Worm (Caenorhabditis elegans): ENCODE measurements around the gene C29F7.1.
A peak's percentile ranks its signal among the peaks of the same experiment; 100 is the strongest.

The C29F7.1 gene

ce11 chrX:13362486-13362885 is 47.2 kb upstream of the C29F7.1 start, which contains the start of gene C49F8.15:
Gene C49F8.15, minus strand, starts transcription at chrX:13362586.
- TF ChIP-seq pha-4 (GFP tag; IDR thresholded peaks at IDR 0.05) (no peak), pha-4 (tag; optimal IDR thresholded peaks at IDR 0.05) (no peak), ama-1 (optimal IDR thresholded peaks at IDR 0.05) (no peak), jun-1 (tag; optimal IDR thresholded peaks at IDR 0.05) (no peak)

- TF ChIP-seq dpl-1 (GFP tag; optimal IDR thresholded peaks at IDR 0.05): no peak
- no peak for TF ChIP-seq unc-39 (tag; optimal IDR thresholded peaks at IDR 0.05)
- TF ChIP-seq fkh-10 (GFP tag; optimal IDR thresholded peaks at IDR 0.05): peak; percentile 14
These were observed 44.8 kb upstream of the C29F7.1 start, which contains the start of gene C49F8.1 for ce11 chrX:13364897-13365296. Gene C49F8.1, minus strand, starts transcription at chrX:13364997.

ce11 chrX:13366955-13367354 is 42.8 kb upstream of the C29F7.1 start:
- no peak for TF ChIP-seq nhr-77 (tag; optimal IDR thresholded peaks at IDR 0.05)
- no peak for TF ChIP-seq ztf-7 (tag; optimal IDR thresholded peaks at IDR 0.05)
- TF ChIP-seq F49E8.2 (tag; optimal IDR thresholded peaks at IDR 0.05; ENCODE audit: borderline replicate concordance): no peak
- TF ChIP-seq mdl-1 (tag; optimal IDR thresholded peaks at IDR 0.05): peak in 1 of 2 experiments; percentile 21
- no peak for TF ChIP-seq ZK546.5 (tag; optimal IDR thresholded peaks at IDR 0.05)
- TF ChIP-seq D1046.2 (GFP tag; IDR thresholded peaks at IDR 0.05): no peak
- no peak for TF ChIP-seq lsy-2 (tag; optimal IDR thresholded peaks at IDR 0.05)
- no peak for TF ChIP-seq spr-1 (tag; optimal IDR thresholded peaks at IDR 0.05)
- no peak for TF ChIP-seq nhr-111 (GFP tag; optimal IDR thresholded peaks at IDR 0.05)
- TF ChIP-seq dve-1 (tag; optimal IDR thresholded peaks at IDR 0.05; ENCODE audit: insufficient read depth): peak; percentile 28
- no peak for TF ChIP-seq nhr-28 (tag; optimal IDR thresholded peaks at IDR 0.05)
- TF ChIP-seq T20F7.1 (GFP tag; optimal IDR thresholded peaks at IDR 0.05): no peak
- no peak for TF ChIP-seq fos-1 (tag; optimal IDR thresholded peaks at IDR 0.05)
- no peak for TF ChIP-seq nhr-11 (tag; optimal IDR thresholded peaks at IDR 0.05)
- no peak for TF ChIP-seq pha-4 (GFP tag; IDR thresholded peaks at IDR 0.05)
- TF ChIP-seq pha-4 (tag; optimal IDR thresholded peaks at IDR 0.05): peak; percentile 23
- TF ChIP-seq F26F4.8 (GFP tag; conservative IDR thresholded peaks at IDR 0.05): no peak
- TF ChIP-seq hlh-30 (tag; optimal IDR thresholded peaks at IDR 0.05; ENCODE audit: insufficient read depth): peak; percentile 74
- TF ChIP-seq mxl-2 (GFP tag; conservative IDR thresholded peaks at IDR 0.05): no peak
- no peak for TF ChIP-seq unc-39 (tag; optimal IDR thresholded peaks at IDR 0.05)
- TF ChIP-seq nhr-25 (tag; optimal IDR thresholded peaks at IDR 0.05; ENCODE audit: borderline replicate concordance, insufficient read depth): no peak
- TF ChIP-seq nhr-41 (GFP tag; IDR thresholded peaks at IDR 0.05): no peak
- TF ChIP-seq dmd-6 (GFP tag; IDR thresholded peaks at IDR 0.05): 0 out of 2 replicates have a peak, but pooled peaks have one; percentile 13
- TF ChIP-seq cey-2 (tag; optimal IDR thresholded peaks at IDR 0.05; ENCODE audit: borderline replicate concordance, insufficient read depth): no peak
- no peak for TF ChIP-seq daf-16 (GFP tag; optimal IDR thresholded peaks at IDR 0.05)
- peak; percentile 47 for TF ChIP-seq daf-16 (tag; optimal IDR thresholded peaks at IDR 0.05)
- no peak for TF ChIP-seq nhr-237 (tag; optimal IDR thresholded peaks at IDR 0.05)
- no peak for TF ChIP-seq sdz-12 (GFP tag; optimal IDR thresholded peaks at IDR 0.05)
- TF ChIP-seq hif-1 (tag; optimal IDR thresholded peaks at IDR 0.05): no peak
- peak; percentile 11 for TF ChIP-seq hlh-11 (tag; optimal IDR thresholded peaks at IDR 0.05)
- TF ChIP-seq lin-13 (GFP tag; optimal IDR thresholded peaks at IDR 0.05): no peak

- peak; percentile 57 for TF ChIP-seq nhr-48 (tag; optimal IDR thresholded peaks at IDR 0.05)
- TF ChIP-seq jun-1 (tag; optimal IDR thresholded peaks at IDR 0.05): no peak
- TF ChIP-seq tra-1 (GFP tag; IDR thresholded peaks at IDR 0.05): no peak
- no peak for TF ChIP-seq attf-4 (tag; optimal IDR thresholded peaks at IDR 0.05)
- no peak for TF ChIP-seq fkh-10 (GFP tag; optimal IDR thresholded peaks at IDR 0.05)
- no peak for TF ChIP-seq F10B5.3 (tag; optimal IDR thresholded peaks at IDR 0.05)
- no peak for TF ChIP-seq T20F7.1 (GFP tag; optimal IDR thresholded peaks at IDR 0.05)
- no peak for TF ChIP-seq lim-7 (GFP tag; IDR thresholded peaks at IDR 0.05)
- peak in 1 of 2 experiments; percentile 63 for TF ChIP-seq mdl-1 (tag; optimal IDR thresholded peaks at IDR 0.05)
- peak; percentile 79 for TF ChIP-seq hlh-11 (tag; optimal IDR thresholded peaks at IDR 0.05)
- peak; percentile 73 for TF ChIP-seq dve-1 (tag; optimal IDR thresholded peaks at IDR 0.05; ENCODE audit: insufficient read depth)
- TF ChIP-seq nhr-25 (tag; optimal IDR thresholded peaks at IDR 0.05; ENCODE audit: borderline replicate concordance, insufficient read depth): no peak
- no peak for TF ChIP-seq php-3 (GFP tag; IDR thresholded peaks at IDR 0.05)
- peak; percentile 93 for TF ChIP-seq nhr-28 (tag; optimal IDR thresholded peaks at IDR 0.05)
- TF ChIP-seq hlh-30 (tag; optimal IDR thresholded peaks at IDR 0.05; ENCODE audit: insufficient read depth): peak; percentile 66
- no peak for TF ChIP-seq set-16 (GFP tag; IDR thresholded peaks at IDR 0.05)
- TF ChIP-seq mep-1 (tag; optimal IDR thresholded peaks at IDR 0.05): peak; percentile 28
- peak; percentile 75 for TF ChIP-seq mxl-3 (GFP tag; optimal IDR thresholded peaks at IDR 0.05)
- no peak for TF ChIP-seq pha-4 (GFP tag; IDR thresholded peaks at IDR 0.05)
- TF ChIP-seq pha-4 (tag; optimal IDR thresholded peaks at IDR 0.05): no peak
- no peak for TF ChIP-seq lin-38 (GFP tag; IDR thresholded peaks at IDR 0.05)
These were observed 41.5 kb upstream of the C29F7.1 start for ce11 chrX:13368283-13368682.
